Fruit fly (Drosophila melanogaster) whole organism, embryonic: ENCODE measurements around the gene Sytbeta.
A peak's percentile ranks its signal among the peaks of the same experiment; 100 is the strongest.

ENCODE experiments used
- Aef1 ChIP-seq: fragments of 200-800 bp; sonication (Bioruptor generic); IDR thresholded peaks from 3 replicates; pipeline ENCODE4 v1.3.6; 2022; ENCODE audit warnings: missing biosample characterization, missing genetic modification characterization
- Bdp1 ChIP-seq: fragments of 200-800 bp; sonication (Bioruptor generic); optimal IDR thresholded peaks from 3 replicates; lab custom pipeline; 2016; ENCODE audit warnings: missing biosample characterization, missing genetic modification characterization
- CG10147 ChIP-seq: fragments of 200-800 bp; sonication (Bioruptor generic); optimal IDR thresholded peaks from 2 replicates; lab custom pipeline; 2019; ENCODE audit warnings: missing biosample characterization, mild to moderate bottlenecking, missing genetic modification characterization, moderate library complexity
- CG10366 ChIP-seq: fragments of 200-800 bp; sonication (Bioruptor generic); IDR thresholded peaks from 2 replicates; pipeline ENCODE4 v1.3.6; 2022; ENCODE audit warnings: missing biosample characterization, missing genetic modification characterization
- CG11085 ChIP-seq: fragments of 200-800 bp; sonication (Bioruptor generic); IDR thresholded peaks from 2 replicates; pipeline ENCODE4 v1.3.6; 2022; ENCODE audit warnings: missing biosample characterization, missing genetic modification characterization
- CG12236 ChIP-seq: fragments of 200-800 bp; sonication (Bioruptor generic); optimal IDR thresholded peaks from 2 replicates; lab custom pipeline; 2016; ENCODE audit warnings: missing biosample characterization, missing genetic modification characterization
- CG12744 ChIP-seq: fragments of 200-800 bp; sonication (Bioruptor generic); optimal IDR thresholded peaks from 2 replicates; lab custom pipeline; 2016; ENCODE audit warnings: missing biosample characterization, missing genetic modification characterization
- CG13287 ChIP-seq: fragments of 200-800 bp; sonication (Bioruptor generic); IDR thresholded peaks from 2 replicates; pipeline ENCODE4 v1.3.6; 2022; ENCODE audit warnings: missing biosample characterization, missing genetic modification characterization; ENCODE audit not compliant: partially characterized antibody
- CG14014 ChIP-seq: fragments of 200-800 bp; sonication (Bioruptor generic); IDR thresholded peaks from 2 replicates; pipeline ENCODE4 v1.3.6; 2022; ENCODE audit warnings: missing biosample characterization, missing genetic modification characterization
- CG2712 ChIP-seq: fragments of 200-800 bp; optimal IDR thresholded peaks from 3 replicates; lab custom pipeline; 2019; ENCODE audit warnings: missing biosample characterization, mild to moderate bottlenecking, missing genetic modification characterization, moderate library complexity
- CG3407 ChIP-seq: fragments of 200-800 bp; sonication (Bioruptor generic); optimal IDR thresholded peaks from 2 replicates; lab custom pipeline; 2018; ENCODE audit warnings: missing biosample characterization, mild to moderate bottlenecking, missing genetic modification characterization
- CG4424 ChIP-seq: fragments of 200-800 bp; sonication (Bioruptor generic); optimal IDR thresholded peaks from 3 replicates; lab custom pipeline; 2016; ENCODE audit warnings: missing biosample characterization, missing genetic modification characterization
- CG7357 ChIP-seq: fragments of 200-800 bp; sonication (Bioruptor generic); IDR thresholded peaks from 3 replicates; pipeline ENCODE4 v1.3.6; 2022; ENCODE audit warnings: missing biosample characterization, missing genetic modification characterization
- CG7556 ChIP-seq: fragments of 200-800 bp; sonication (Bioruptor generic); optimal IDR thresholded peaks from 2 replicates; lab custom pipeline; 2017; ENCODE audit warnings: missing biosample characterization, mild to moderate bottlenecking, missing genetic modification characterization
- CG7786 ChIP-seq: fragments of 200-800 bp; sonication (Bioruptor generic); optimal IDR thresholded peaks from 2 replicates; lab custom pipeline; 2016; ENCODE audit warnings: missing biosample characterization, missing genetic modification characterization
- CG8924 ChIP-seq: fragments of 200-800 bp; optimal IDR thresholded peaks from 3 replicates; lab custom pipeline; 2019; ENCODE audit warnings: missing biosample characterization, mild to moderate bottlenecking, missing genetic modification characterization, moderate library complexity
- CG8944 ChIP-seq: fragments of 200-800 bp; sonication (Bioruptor generic); optimal IDR thresholded peaks from 3 replicates; lab custom pipeline; 2016; ENCODE audit warnings: missing biosample characterization, missing genetic modification characterization
- Dad ChIP-seq: fragments of 200-800 bp; sonication (Bioruptor generic); optimal IDR thresholded peaks from 3 replicates; lab custom pipeline; 2016; ENCODE audit warnings: missing biosample characterization, missing genetic modification characterization
- Dbx ChIP-seq: fragments of 200-800 bp; sonication (Bioruptor generic); IDR thresholded peaks from 3 replicates; pipeline ENCODE4 v1.3.6; 2022; ENCODE audit warnings: missing biosample characterization, missing genetic modification characterization
- Dip3 ChIP-seq: fragments of 200-800 bp; sonication (Bioruptor generic); optimal IDR thresholded peaks from 3 replicates; lab custom pipeline; 2016; ENCODE audit warnings: missing biosample characterization, missing genetic modification characterization
- NC2β ChIP-seq: fragments of 200-800 bp; sonication (Bioruptor generic); optimal IDR thresholded peaks from 2 replicates; lab custom pipeline; 2016; ENCODE audit warnings: missing biosample characterization, missing genetic modification characterization
- NFAT ChIP-seq: fragments of 200-800 bp; sonication (Bioruptor generic); IDR thresholded peaks from 2 replicates; pipeline ENCODE4 v1.3.6; 2022; ENCODE audit warnings: missing biosample characterization, missing genetic modification characterization
- NfI ChIP-seq: fragments of 200-800 bp; sonication (Bioruptor generic); optimal IDR thresholded peaks from 3 replicates; lab custom pipeline; 2018; ENCODE audit warnings: missing biosample characterization, mild to moderate bottlenecking, missing genetic modification characterization, moderate library complexity
- Opbp ChIP-seq: fragments of 200-800 bp; sonication (Bioruptor generic); IDR thresholded peaks from 3 replicates; pipeline ENCODE4 v1.3.6; 2022; ENCODE audit warnings: missing biosample characterization, missing genetic modification characterization; ENCODE audit not compliant: partially characterized antibody
- Ssrp ChIP-seq: fragments of 200-800 bp; sonication (Bioruptor generic); optimal IDR thresholded peaks from 2 replicates; lab custom pipeline; 2018; ENCODE audit warnings: missing biosample characterization, mild to moderate bottlenecking, missing genetic modification characterization, moderate library complexity
- Trl ChIP-seq, 3 experiments: fragments of >200 bp in 2 of 3; fragments of 200-800 bp in 1 of 3; sonication (Bioruptor generic) in 1 of 3; optimal IDR thresholded peaks; 2 replicates in 1 of 3; 3 replicates in 2 of 3; lab custom pipeline; 2016 to 2017; ENCODE audit warnings: missing biosample characterization in 1 of 3, missing genetic modification characterization in 1 of 3
- ato ChIP-seq: fragments of 200-800 bp; sonication (Bioruptor generic); IDR thresholded peaks from 2 replicates; pipeline ENCODE4 v1.3.6; 2022; ENCODE audit warnings: missing biosample characterization, missing genetic modification characterization; ENCODE audit not compliant: partially characterized antibody
- chinmo ChIP-seq: fragments of 200-800 bp; sonication (Bioruptor generic); IDR thresholded peaks from 4 replicates; pipeline ENCODE4 v1.3.6; 2022; ENCODE audit warnings: missing biosample characterization, missing genetic modification characterization; ENCODE audit not compliant: partially characterized antibody
- ci ChIP-seq: fragments of 200-800 bp; sonication (Bioruptor generic); IDR thresholded peaks from 3 replicates; pipeline ENCODE4 v1.3.6; 2022; ENCODE audit warnings: missing biosample characterization, missing genetic modification characterization
- dm ChIP-seq: fragments of 200-800 bp; sonication (Bioruptor generic); optimal IDR thresholded peaks from 3 replicates; lab custom pipeline; 2016; ENCODE audit warnings: missing biosample characterization, missing genetic modification characterization
- dysf ChIP-seq: fragments of 200-800 bp; sonication (Bioruptor generic); IDR thresholded peaks from 3 replicates; pipeline ENCODE4 v1.3.6; 2022; ENCODE audit warnings: missing biosample characterization, missing genetic modification characterization
- gce ChIP-seq: fragments of 200-800 bp; sonication (Bioruptor generic); IDR thresholded peaks from 3 replicates; pipeline ENCODE4 v1.3.6; 2022; ENCODE audit warnings: missing biosample characterization, missing genetic modification characterization
- gcm2 ChIP-seq: fragments of 200-800 bp; sonication (Bioruptor generic); optimal IDR thresholded peaks from 2 replicates; lab custom pipeline; 2016; ENCODE audit warnings: missing biosample characterization, missing genetic modification characterization
- gt ChIP-seq: fragments of 200-800 bp; sonication (Bioruptor generic); IDR thresholded peaks from 2 replicates; pipeline ENCODE4 v1.3.6; 2022; ENCODE audit warnings: missing biosample characterization, missing genetic modification characterization
- hb ChIP-seq: fragments of 200-800 bp; sonication (Bioruptor generic); IDR thresholded peaks from 3 replicates; pipeline ENCODE4 v1.3.6; 2022; ENCODE audit warnings: missing biosample characterization, missing genetic modification characterization; ENCODE audit not compliant: partially characterized antibody
- hbn ChIP-seq: fragments of 200-800 bp; sonication (Bioruptor generic); IDR thresholded peaks from 2 replicates; pipeline ENCODE4 v1.3.6; 2022; ENCODE audit warnings: missing biosample characterization, missing genetic modification characterization; ENCODE audit not compliant: partially characterized antibody
- jumu ChIP-seq: fragments of 200-800 bp; sonication (Bioruptor generic); optimal IDR thresholded peaks from 3 replicates; lab custom pipeline; 2016; ENCODE audit warnings: missing biosample characterization, missing genetic modification characterization
- nerfin-1 ChIP-seq: fragments of 200-800 bp; sonication (Bioruptor generic); optimal IDR thresholded peaks from 3 replicates; lab custom pipeline; 2019; ENCODE audit warnings: missing biosample characterization, mild to moderate bottlenecking, missing genetic modification characterization, moderate library complexity
- otp ChIP-seq: fragments of 200-800 bp; sonication (Bioruptor generic); IDR thresholded peaks from 3 replicates; pipeline ENCODE4, ENCODE4 v1.3.6; 2022; ENCODE audit warnings: missing biosample characterization, missing genetic modification characterization
- psq ChIP-seq: fragments of 200-800 bp; sonication (Bioruptor generic); optimal IDR thresholded peaks from 2 replicates; lab custom pipeline; 2017; ENCODE audit warnings: missing biosample characterization, missing genetic modification characterization
- pum ChIP-seq: fragments of 200-800 bp; sonication (Bioruptor generic); optimal IDR thresholded peaks from 2 replicates; lab custom pipeline; 2016; ENCODE audit warnings: missing biosample characterization, missing genetic modification characterization
- rib ChIP-seq: fragments of 200-800 bp; sonication (Bioruptor generic); IDR thresholded peaks from 2 replicates; pipeline ENCODE4 v1.3.6; 2022; ENCODE audit warnings: missing biosample characterization, missing genetic modification characterization
- salm ChIP-seq: fragments of 200-800 bp; sonication (Bioruptor generic); optimal IDR thresholded peaks from 2 replicates; lab custom pipeline; 2018; ENCODE audit warnings: missing biosample characterization, mild to moderate bottlenecking, missing genetic modification characterization
- schlank ChIP-seq: fragments of 200-800 bp; sonication (Bioruptor generic); optimal IDR thresholded peaks from 2 replicates; lab custom pipeline; 2018; ENCODE audit warnings: missing biosample characterization, mild to moderate bottlenecking, missing genetic modification characterization
- sd ChIP-seq: fragments of 200-800 bp; sonication (Bioruptor generic); optimal IDR thresholded peaks from 3 replicates; lab custom pipeline; 2018; ENCODE audit warnings: missing biosample characterization, mild to moderate bottlenecking, missing genetic modification characterization, moderate library complexity
- sna ChIP-seq: fragments of 200-800 bp; sonication (Bioruptor generic); IDR thresholded peaks from 2 replicates; pipeline ENCODE4 v1.3.6; 2022; ENCODE audit warnings: missing biosample characterization, missing genetic modification characterization; ENCODE audit not compliant: partially characterized antibody
- ssp ChIP-seq: fragments of 200-800 bp; sonication (Bioruptor generic); IDR thresholded peaks from 2 replicates; pipeline ENCODE4 v1.3.6; 2022; ENCODE audit warnings: missing biosample characterization, missing genetic modification characterization
- tna ChIP-seq: fragments of 200-800 bp; sonication (Bioruptor generic); IDR thresholded peaks from 2 replicates; pipeline ENCODE4 v1.3.6; 2022; ENCODE audit warnings: missing biosample characterization, missing genetic modification characterization; ENCODE audit not compliant: partially characterized antibody
- vfl ChIP-seq: fragments of 200-800 bp; sonication (Bioruptor generic); optimal IDR thresholded peaks from 2 replicates; lab custom pipeline; 2016; ENCODE audit warnings: missing biosample characterization, missing genetic modification characterization
- zen2 ChIP-seq: fragments of 200-800 bp; sonication (Bioruptor generic); IDR thresholded peaks from 3 replicates; pipeline ENCODE4 v1.3.6; 2022; ENCODE audit warnings: missing biosample characterization, missing genetic modification characterization; ENCODE audit not compliant: partially characterized antibody

Sytbeta gene

DNA sequence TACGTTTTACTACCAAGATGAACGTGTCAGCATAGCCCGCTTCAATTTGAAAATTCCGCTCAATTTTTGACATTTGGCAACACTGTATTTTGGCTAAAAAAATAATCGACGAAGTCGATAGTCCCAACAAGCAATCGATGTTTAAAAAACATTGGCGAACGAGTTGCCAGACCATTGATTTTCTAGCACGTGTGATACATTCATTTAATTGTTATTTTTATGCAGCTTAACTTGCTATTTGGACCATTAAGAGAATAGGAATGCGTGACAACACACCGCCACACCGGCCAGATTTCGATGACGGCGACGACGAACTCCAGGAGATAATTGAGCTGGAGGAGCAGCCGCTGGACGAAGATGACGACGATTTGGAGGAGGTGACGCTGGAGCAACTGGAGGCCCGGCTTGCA lies 82.1 kb downstream of the Sytbeta start, which contains the start of gene CG5114 (continued):
- peak; percentile 57; the same call in 1 of the 2 replicates for TF ChIP-seq NFAT (GFP tag; lab: Robert Waterston, UW)
- peak; percentile 35 for TF ChIP-seq CG7786
- peak; percentile 87; the same call in 2 of the 3 replicates for TF ChIP-seq hb
- no peak for TF ChIP-seq CG10366 (GFP tag; lab: Robert Waterston, UW)
- TF ChIP-seq otp (GFP tag; lab: Robert Waterston, UW) = no peak
- peak; percentile 85 for TF ChIP-seq tna (GFP tag; lab: Robert Waterston, UW)
- no peak for TF ChIP-seq salm (tag; lab: Kevin White, UChicago)
- no peak for TF ChIP-seq Dip3 (GFP tag; lab: Kevin White, UChicago)
- peak; percentile 99 for TF ChIP-seq dm
- TF ChIP-seq Bdp1 (GFP tag; lab: Kevin White, UChicago) = peak; percentile 16
- TF ChIP-seq dysf (GFP tag; lab: Robert Waterston, UW) = no peak
- peak; percentile 86 for TF ChIP-seq sna (GFP tag; lab: Robert Waterston, UW)
- TF ChIP-seq CG7357 (GFP tag; lab: Robert Waterston, UW) = no peak
- TF ChIP-seq CG3407 = no peak
- TF ChIP-seq Dbx (GFP tag; lab: Robert Waterston, UW) = peak; percentile 47; the same call in 2 of the 3 replicates
- TF ChIP-seq CG14014 (GFP tag; lab: Robert Waterston, UW) = no peak
- TF ChIP-seq ci (GFP tag; lab: Robert Waterston, UW) = peak; percentile 40; the same call in 2 of the 3 replicates
- TF ChIP-seq hbn (GFP tag; lab: Robert Waterston, UW) = peak; percentile 93
- peak; percentile 47 for TF ChIP-seq NC2β (GFP tag; lab: Kevin White, UChicago)
- TF ChIP-seq Ssrp (tag; lab: Kevin White, UChicago) = no peak
- no peak for TF ChIP-seq CG11085
- TF ChIP-seq gcm2 (GFP tag; lab: Kevin White, UChicago) = peak; percentile 34
- peak; percentile 24 for TF ChIP-seq CG8944 (GFP tag; lab: Kevin White, UChicago)
- no peak for TF ChIP-seq gce
- TF ChIP-seq CG13287 (GFP tag; lab: Robert Waterston, UW) = peak; percentile 97
- TF ChIP-seq sd (tag; lab: Kevin White, UChicago) = peak; percentile 39
- peak; percentile 76 for TF ChIP-seq ato (GFP tag; lab: Robert Waterston, UW)
- TF ChIP-seq rib (GFP tag; lab: Robert Waterston, UW) = no peak
- TF ChIP-seq psq (GFP tag; lab: Kevin White, UChicago) = no peak
- TF ChIP-seq pum (GFP tag; lab: Kevin White, UChicago) = peak; percentile 11
- no peak for TF ChIP-seq CG12236 (GFP tag; lab: Kevin White, UChicago)
- peak; percentile 54 for TF ChIP-seq CG2712 (tag; lab: Kevin White, UChicago)
- TF ChIP-seq Dad (GFP tag; lab: Kevin White, UChicago) = peak; percentile 37
- peak; percentile 14 for TF ChIP-seq vfl
- TF ChIP-seq CG4424 (GFP tag; lab: Kevin White, UChicago) = peak; percentile 33
- TF ChIP-seq CG7556 = peak; percentile 6
- no peak for TF ChIP-seq schlank (tag; lab: Kevin White, UChicago)
- no peak for TF ChIP-seq Aef1 (GFP tag; lab: Robert Waterston, UW)
- peak; percentile 82 for TF ChIP-seq zen2 (GFP tag; lab: Robert Waterston, UW)
- TF ChIP-seq nerfin-1 (tag; lab: Kevin White, UChicago) = peak; percentile 25
- TF ChIP-seq Opbp (GFP tag; lab: Robert Waterston, UW) = peak; percentile 94
- 0 out of 4 replicates have a peak, but pooled peaks have one; percentile 85 for TF ChIP-seq chinmo (GFP tag; lab: Robert Waterston, UW)
- TF ChIP-seq ssp (GFP tag; lab: Robert Waterston, UW) = no peak; the same call in 1 of the 2 replicates
- peak; percentile 56 for TF ChIP-seq NfI
- no peak for TF ChIP-seq gt (GFP tag; lab: Robert Waterston, UW)
- TF ChIP-seq CG10147 (GFP tag; lab: Kevin White, UChicago) = peak; percentile 22
- peak; percentile 52 for TF ChIP-seq CG8924 (tag; lab: Kevin White, UChicago)
- TF ChIP-seq Trl (optimal IDR thresholded peaks at IDR 0.05; lab: Kevin White, UChicago) = no peak
- TF ChIP-seq Trl (GFP tag; optimal IDR thresholded peaks at IDR 0.05; lab: Kevin White, UChicago) = peak; percentile 64
- peak; percentile 3 for TF ChIP-seq CG12744 (GFP tag; lab: Kevin White, UChicago)
- TF ChIP-seq jumu (GFP tag; lab: Kevin White, UChicago) = peak; percentile 15
